Fruit fly (Drosophila melanogaster): ENCODE measurements around the gene Jon74E.
A peak's percentile ranks its signal among the peaks of the same experiment; 100 is the strongest.

Gene Jon74E

DNA sequence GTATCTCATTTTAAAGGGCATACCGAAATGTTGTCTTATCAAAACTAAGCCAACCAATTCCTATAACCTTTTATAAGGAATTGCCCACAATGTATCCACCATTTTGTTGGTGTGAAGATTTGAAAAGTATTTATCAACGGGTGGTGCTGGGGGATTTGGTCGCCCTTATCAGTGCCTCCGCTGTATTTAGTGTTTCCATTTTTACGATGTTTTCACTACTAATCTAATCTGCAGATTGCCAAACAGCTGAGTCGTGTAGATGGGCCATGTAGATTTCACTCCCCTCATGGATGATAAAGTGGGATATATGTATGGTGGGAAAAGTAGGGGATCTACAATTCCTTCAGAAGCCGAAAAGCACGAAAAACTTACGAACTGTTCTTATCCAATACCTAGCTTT is 17.5 kb downstream of the Jon74E start (continued):
- peak; percentile 74 for TF ChIP-seq Hey (tag; optimal IDR thresholded peaks at IDR 0.05)
- TF ChIP-seq CG7987 (GFP tag; optimal IDR thresholded peaks at IDR 0.05), result peak; percentile 64
- no peak for TF ChIP-seq Aef1 (GFP tag; IDR thresholded peaks at IDR 0.05)
- TF ChIP-seq BtbVII (GFP tag; optimal IDR thresholded peaks at IDR 0.05), result peak; percentile 58
- peak; percentile 9 for TF ChIP-seq PHDP (tag; optimal IDR thresholded peaks at IDR 0.05)
- TF ChIP-seq shn (GFP tag; optimal IDR thresholded peaks at IDR 0.05), result no peak
- peak; percentile 84 for TF ChIP-seq sug (tag; optimal IDR thresholded peaks at IDR 0.05)
- TF ChIP-seq pfk (GFP tag; optimal IDR thresholded peaks at IDR 0.05), result peak; percentile 35
- no peak for TF ChIP-seq CG13775 (GFP tag; optimal IDR thresholded peaks at IDR 0.05)
- peak; percentile 88 for TF ChIP-seq CG10431 (GFP tag; optimal IDR thresholded peaks at IDR 0.05)
- peak; percentile 80 for TF ChIP-seq GATAe (GFP tag; conservative IDR thresholded peaks at IDR 0.05)
- TF ChIP-seq HmgZ (tag; optimal IDR thresholded peaks at IDR 0.05), result peak; percentile 45
- 0 out of 4 replicates have a peak, but pooled peaks have one; percentile 28 for TF ChIP-seq chinmo (GFP tag; IDR thresholded peaks at IDR 0.05; ENCODE audit: partially characterized antibody)
- peak; percentile 27 for TF ChIP-seq lab (GFP tag; optimal IDR thresholded peaks at IDR 0.05)
- peak; percentile 25 for TF ChIP-seq odd (GFP tag; optimal IDR thresholded peaks at IDR 0.05)
- no peak for TF ChIP-seq gcm2 (GFP tag; optimal IDR thresholded peaks at IDR 0.05)
- peak; percentile 32 for TF ChIP-seq CG2678 (tag; optimal IDR thresholded peaks at IDR 0.05)
- TF ChIP-seq HLHmδ (GFP tag; optimal IDR thresholded peaks at IDR 0.05), result peak; percentile 26
- TF ChIP-seq Six4 (GFP tag; optimal IDR thresholded peaks at IDR 0.05), result no peak
- TF ChIP-seq eve (GFP tag; optimal IDR thresholded peaks at IDR 0.05), result peak in 1 of 2 experiments; percentile 40
- TF ChIP-seq unpg (GFP tag; optimal IDR thresholded peaks at IDR 0.05), result peak; percentile 11
- TF ChIP-seq so (GFP tag; IDR thresholded peaks at IDR 0.05), result no peak
- no peak for TF ChIP-seq gt (GFP tag; IDR thresholded peaks at IDR 0.05)
- peak; percentile 95 for TF ChIP-seq grn (GFP tag; optimal IDR thresholded peaks at IDR 0.05)
- TF ChIP-seq CG10543 (GFP tag; optimal IDR thresholded peaks at IDR 0.05), result peak; percentile 63
- TF ChIP-seq CG1647 (GFP tag; optimal IDR thresholded peaks at IDR 0.05), result no peak
- peak; percentile 28 for TF ChIP-seq CG13424 (tag; optimal IDR thresholded peaks at IDR 0.05)
- no peak for TF ChIP-seq CG43689 (GFP tag; IDR thresholded peaks at IDR 0.05)
- TF ChIP-seq cwo (GFP tag; optimal IDR thresholded peaks at IDR 0.05), result no peak
- peak; percentile 67 for TF ChIP-seq CG12769 (tag; optimal IDR thresholded peaks at IDR 0.05)
- no peak for TF ChIP-seq Scr (GFP tag; IDR thresholded peaks at IDR 0.05; ENCODE audit: partially characterized antibody)
- TF ChIP-seq CG15479 (GFP tag; optimal IDR thresholded peaks at IDR 0.05), result peak; percentile 40
- no peak for TF ChIP-seq trem (tag; optimal IDR thresholded peaks at IDR 0.05)
- peak; percentile 32 for TF ChIP-seq CG12219 (GFP tag; optimal IDR thresholded peaks at IDR 0.05)
- TF ChIP-seq exex (tag; optimal IDR thresholded peaks at IDR 0.05), result peak; percentile 96
- TF ChIP-seq cas (GFP tag; IDR thresholded peaks at IDR 0.05), result no peak
- peak; percentile 60 for TF ChIP-seq CG17912 (GFP tag; optimal IDR thresholded peaks at IDR 0.05)
- TF ChIP-seq CG12299 (tag; optimal IDR thresholded peaks at IDR 0.05), result no peak
- TF ChIP-seq caup (GFP tag; optimal IDR thresholded peaks at IDR 0.05; ENCODE audit: severe bottlenecking), result peak; percentile 40
- TF ChIP-seq Meics (GFP tag; optimal IDR thresholded peaks at IDR 0.05), result peak; percentile 2
- no peak for TF ChIP-seq Dfd (GFP tag; optimal IDR thresholded peaks at IDR 0.05)
- no peak for TF ChIP-seq CG11696 (GFP tag; IDR thresholded peaks at IDR 0.05)
- no peak for TF ChIP-seq Gug (GFP tag; IDR thresholded peaks at IDR 0.05)
- TF ChIP-seq sd (tag; optimal IDR thresholded peaks at IDR 0.05), result peak; percentile 40
- TF ChIP-seq CG15269 (tag; optimal IDR thresholded peaks at IDR 0.05), result no peak
- peak; percentile 32 for TF ChIP-seq wek (GFP tag; optimal IDR thresholded peaks at IDR 0.05)
- peak; percentile 4 for TF ChIP-seq nerfin-1 (tag; optimal IDR thresholded peaks at IDR 0.05)
- no peak for TF ChIP-seq ems (GFP tag; optimal IDR thresholded peaks at IDR 0.05)
- TF ChIP-seq CG7839 (tag; optimal IDR thresholded peaks at IDR 0.05), result no peak
- no peak for TF ChIP-seq zf30C (GFP tag; optimal IDR thresholded peaks at IDR 0.05)
